Fruit fly (Drosophila melanogaster): ENCODE measurements around the gene CG11147.

DNA sequence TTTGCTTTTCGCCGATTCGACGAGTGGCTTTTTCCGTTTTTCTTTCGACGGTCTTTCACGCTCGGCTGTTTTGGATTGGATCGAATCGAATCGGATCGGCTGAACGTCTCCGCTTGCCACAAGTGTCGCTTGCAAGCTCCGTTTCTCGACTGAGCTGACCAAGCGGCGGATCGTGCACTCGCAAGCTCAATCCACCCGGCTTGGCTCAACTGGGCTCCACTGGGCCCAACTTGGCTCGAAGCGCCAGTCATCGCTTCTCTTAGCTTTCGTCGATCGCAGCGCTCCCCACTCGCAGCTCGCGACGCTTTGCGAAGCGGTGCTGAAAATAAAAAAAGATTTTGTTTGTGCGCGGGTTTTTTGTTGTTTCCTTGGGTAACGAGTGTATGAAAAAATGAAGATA is 304 bp downstream of the CG11147 start:
- TF ChIP-seq CG13204 (GFP tag; optimal IDR thresholded peaks at IDR 0.05): peak; percentile 62
- no peak for TF ChIP-seq CG14655 (GFP tag; optimal IDR thresholded peaks at IDR 0.05)
- TF ChIP-seq CG34367 (tag; optimal IDR thresholded peaks at IDR 0.05): no peak
- peak; percentile 14; the same call in 1 of the 2 replicates for TF ChIP-seq CG12605 (GFP tag; IDR thresholded peaks at IDR 0.05)
- TF ChIP-seq EcR (GFP tag; optimal IDR thresholded peaks at IDR 0.05): no peak
- no peak for TF ChIP-seq CG17806 (tag; optimal IDR thresholded peaks at IDR 0.05)
- peak; percentile 76; the same call in 2 of the 3 replicates for TF ChIP-seq CG4496 (GFP tag; IDR thresholded peaks at IDR 0.05)
- no peak for TF ChIP-seq CG9948 (tag; optimal IDR thresholded peaks at IDR 0.05)
- TF ChIP-seq gl (tag; optimal IDR thresholded peaks at IDR 0.05): no peak
- TF ChIP-seq CG15710 (tag; optimal IDR thresholded peaks at IDR 0.05): no peak
- no peak for TF ChIP-seq CG8159 (tag; optimal IDR thresholded peaks at IDR 0.05)
